Worm (Caenorhabditis elegans) whole organism, L2 larva: Measurements from ENCODE around the gene C26B2.2.
A peak's percentile ranks its signal among the peaks of the same experiment; 100 is the strongest.

Source experiments
- F13H6.1 ChIP-seq: sonication (generic microtip); optimal IDR thresholded peaks from 2 replicates; lab custom pipeline; 2016; ENCODE audit warnings: missing genetic modification characterization, missing compliant biosample characterization
- R02D3.7 ChIP-seq: fragments of 150-350 bp; optimal IDR thresholded peaks from 2 replicates; lab custom pipeline; 2014; ENCODE audit warnings: missing biosample characterization, missing genetic modification characterization
- ZK546.5 ChIP-seq: sonication (generic microtip); optimal IDR thresholded peaks from 2 replicates; lab custom pipeline; 2017; ENCODE audit warnings: missing biosample characterization, missing genetic modification characterization
- alr-1 ChIP-seq: fragments of 150-350 bp; optimal IDR thresholded peaks from 2 replicates; lab custom pipeline; 2014; ENCODE audit warnings: missing biosample characterization, missing genetic modification characterization
- blmp-1 ChIP-seq: sonication (generic microtip); optimal IDR thresholded peaks from 2 replicates; lab custom pipeline; 2017; ENCODE audit warnings: missing genetic modification characterization, mild to moderate bottlenecking, missing compliant biosample characterization, antibody characterized with exemption, moderate library complexity; ENCODE audit not compliant: insufficient read depth
- ceh-16 ChIP-seq: fragments of 150-350 bp; optimal IDR thresholded peaks from 2 replicates; lab custom pipeline; 2014; ENCODE audit warnings: missing biosample characterization, missing genetic modification characterization
- ceh-82 ChIP-seq: fragments of 150-350 bp; optimal IDR thresholded peaks from 2 replicates; lab custom pipeline; 2014; ENCODE audit warnings: missing biosample characterization, missing genetic modification characterization
- crh-2 ChIP-seq: sonication (generic microtip); optimal IDR thresholded peaks from 2 replicates; lab custom pipeline; 2017; ENCODE audit warnings: missing biosample characterization, missing genetic modification characterization
- dmd-4 ChIP-seq: sonication (generic microtip); optimal IDR thresholded peaks from 2 replicates; lab custom pipeline; 2017; ENCODE audit warnings: missing biosample characterization, missing genetic modification characterization
- fos-1 ChIP-seq: fragments of 150-350 bp; optimal IDR thresholded peaks from 2 replicates; lab custom pipeline; 2014; ENCODE audit warnings: missing biosample characterization, missing genetic modification characterization
- gmeb-1 ChIP-seq: fragments of 150-350 bp; optimal IDR thresholded peaks from 2 replicates; lab custom pipeline; 2014; ENCODE audit warnings: missing biosample characterization, missing genetic modification characterization
- lin-11 ChIP-seq: fragments of 150-350 bp; sonication (generic microtip); optimal IDR thresholded peaks from 2 replicates; lab custom pipeline; 2014; ENCODE audit warnings: missing biosample characterization, missing genetic modification characterization, inconsistent platforms, mixed read lengths
- lin-13 ChIP-seq: fragments of 150-350 bp; optimal IDR thresholded peaks from 2 replicates; lab custom pipeline; 2014; ENCODE audit warnings: missing biosample characterization, missing genetic modification reagents, missing genetic modification characterization
- lin-39 ChIP-seq: fragments of 150-350 bp; optimal IDR thresholded peaks from 2 replicates; lab custom pipeline; 2014; ENCODE audit warnings: missing biosample characterization, missing genetic modification reagents, missing genetic modification characterization
- lsy-2 ChIP-seq, 2 experiments: fragments of 150-350 bp in 1 of 2; sonication (generic microtip) in 1 of 2; optimal IDR thresholded peaks; 2 replicates each; lab custom pipeline; 2014 to 2017; ENCODE audit warnings: missing biosample characterization in 2 of 2, missing genetic modification characterization in 2 of 2
- mab-5 ChIP-seq: fragments of 150-350 bp; optimal IDR thresholded peaks from 2 replicates; lab custom pipeline; 2014; ENCODE audit warnings: missing biosample characterization, missing genetic modification characterization
- mdl-1 ChIP-seq, 2 experiments: fragments of 150-350 bp in 1 of 2; sonication (generic microtip) in 1 of 2; optimal IDR thresholded peaks; 2 replicates each; lab custom pipeline; 2017; ENCODE audit warnings: missing biosample characterization in 2 of 2, missing genetic modification characterization in 2 of 2
- nhr-11 ChIP-seq: fragments of 150-350 bp; optimal IDR thresholded peaks from 2 replicates; lab custom pipeline; 2014; ENCODE audit warnings: missing biosample characterization, missing genetic modification characterization
- nhr-129 ChIP-seq: fragments of 150-350 bp; optimal IDR thresholded peaks from 2 replicates; lab custom pipeline; 2014; ENCODE audit warnings: missing biosample characterization, missing genetic modification characterization
- nhr-21 ChIP-seq: fragments of 150-350 bp; optimal IDR thresholded peaks from 2 replicates; lab custom pipeline; 2014; ENCODE audit warnings: missing biosample characterization, missing genetic modification characterization
- nhr-237 ChIP-seq: fragments of 150-350 bp; optimal IDR thresholded peaks from 2 replicates; lab custom pipeline; 2014; ENCODE audit warnings: missing biosample characterization, missing genetic modification characterization
- nhr-25 ChIP-seq: fragments of 150-350 bp; sonication (generic microtip); optimal IDR thresholded peaks from 3 replicates; lab custom pipeline; 2014; ENCODE audit warnings: missing biosample characterization, missing genetic modification characterization
- nhr-6 ChIP-seq: fragments of 150-350 bp; optimal IDR thresholded peaks from 2 replicates; lab custom pipeline; 2014; ENCODE audit warnings: missing biosample characterization, missing genetic modification characterization
- peb-1 ChIP-seq: fragments of 150-350 bp; optimal IDR thresholded peaks from 2 replicates; lab custom pipeline; 2014; ENCODE audit warnings: missing biosample characterization, missing genetic modification characterization
- sem-4 ChIP-seq: fragments of 150-350 bp; optimal IDR thresholded peaks from 2 replicates; lab custom pipeline; 2014; ENCODE audit warnings: missing biosample characterization, missing genetic modification reagents, missing genetic modification characterization
- skn-1 ChIP-seq: sonication (generic microtip); optimal IDR thresholded peaks from 2 replicates; lab custom pipeline; 2017; ENCODE audit warnings: missing biosample characterization, missing genetic modification characterization
- sma-3 ChIP-seq: sonication (generic microtip); optimal IDR thresholded peaks from 2 replicates; lab custom pipeline; 2016; ENCODE audit warnings: missing genetic modification reagents, missing genetic modification characterization, missing compliant biosample characterization
- sma-9 ChIP-seq, 2 experiments: fragments of 150-350 bp in 1 of 2; sonication (generic microtip) in 1 of 2; optimal IDR thresholded peaks; 2 replicates each; lab custom pipeline; 2014 to 2016; ENCODE audit warnings: missing genetic modification characterization in 2 of 2, mild to moderate bottlenecking in 1 of 2, missing biosample characterization in 1 of 2, missing compliant biosample characterization in 1 of 2, missing genetic modification reagents in 1 of 2, moderate library complexity in 1 of 2
- unc-39 ChIP-seq: fragments of 150-350 bp; optimal IDR thresholded peaks from 2 replicates; lab custom pipeline; 2014; ENCODE audit warnings: missing biosample characterization, missing genetic modification characterization
- unc-55 ChIP-seq: fragments of 150-350 bp; sonication (generic microtip); optimal IDR thresholded peaks from 3 replicates; lab custom pipeline; 2014; ENCODE audit warnings: missing biosample characterization, missing genetic modification reagents, missing genetic modification characterization
- unc-62 ChIP-seq: fragments of 150-350 bp; optimal IDR thresholded peaks from 2 replicates; lab custom pipeline; 2014; ENCODE audit warnings: missing biosample characterization, missing genetic modification reagents, missing genetic modification characterization
- zag-1 ChIP-seq: fragments of 150-350 bp; optimal IDR thresholded peaks from 2 replicates; lab custom pipeline; 2014; ENCODE audit warnings: missing biosample characterization, missing genetic modification characterization
- ztf-4 ChIP-seq: fragments of 150-350 bp; optimal IDR thresholded peaks from 2 replicates; lab custom pipeline; 2014; ENCODE audit warnings: missing biosample characterization, missing genetic modification characterization

Gene C26B2.2

ce11 chrIV:8022035-8022673, at the start of gene C26B2.2:
C26B2.2 (minus strand) TSS chrIV:8022122.
- TF ChIP-seq gmeb-1 (tag; lab: Kevin White, UChicago): no peak
- no peak for TF ChIP-seq skn-1 (tag; lab: Kevin White, UChicago)
- TF ChIP-seq mdl-1 (tag; optimal IDR thresholded peaks at IDR 0.05; lab: Kevin White, UChicago): no peak
- no peak for TF ChIP-seq crh-2 (tag; lab: Kevin White, UChicago)
- no peak for TF ChIP-seq R02D3.7
- no peak for TF ChIP-seq sem-4 (tag; lab: Kevin White, UChicago)
- TF ChIP-seq unc-39 (tag; lab: Kevin White, UChicago): no peak
- TF ChIP-seq fos-1 (tag; lab: Kevin White, UChicago): no peak
- TF ChIP-seq dmd-4 (tag; lab: Kevin White, UChicago): no peak
- no peak for TF ChIP-seq nhr-237 (tag; lab: Kevin White, UChicago)
- TF ChIP-seq lin-13 (GFP tag; lab: Kevin White, UChicago): no peak
- no peak for TF ChIP-seq F13H6.1 (tag; lab: Kevin White, UChicago)

- TF ChIP-seq lsy-2 (tag; optimal IDR thresholded peaks at IDR 0.05; lab: Kevin White, UChicago) (no peak), unc-55 (GFP tag; lab: Kevin White, UChicago) (no peak), peb-1 (tag; lab: Kevin White, UChicago) (no peak), mdl-1 (tag; optimal IDR thresholded peaks at IDR 0.05; lab: Kevin White, UChicago) (no peak), mab-5 (tag; lab: Kevin White, UChicago) (no peak), unc-62 (GFP tag; lab: Kevin White, UChicago) (no peak), nhr-6 (tag; lab: Kevin White, UChicago) (no peak), sma-3 (GFP tag; lab: Kevin White, UChicago) (no peak), ZK546.5 (tag; lab: Kevin White, UChicago) (no peak), blmp-1 (tag; lab: Kevin White, UChicago) (no peak)
These were observed 49.0 kb upstream of the C26B2.2 start for ce11 chrIV:8070934-8071333.

DNA sequence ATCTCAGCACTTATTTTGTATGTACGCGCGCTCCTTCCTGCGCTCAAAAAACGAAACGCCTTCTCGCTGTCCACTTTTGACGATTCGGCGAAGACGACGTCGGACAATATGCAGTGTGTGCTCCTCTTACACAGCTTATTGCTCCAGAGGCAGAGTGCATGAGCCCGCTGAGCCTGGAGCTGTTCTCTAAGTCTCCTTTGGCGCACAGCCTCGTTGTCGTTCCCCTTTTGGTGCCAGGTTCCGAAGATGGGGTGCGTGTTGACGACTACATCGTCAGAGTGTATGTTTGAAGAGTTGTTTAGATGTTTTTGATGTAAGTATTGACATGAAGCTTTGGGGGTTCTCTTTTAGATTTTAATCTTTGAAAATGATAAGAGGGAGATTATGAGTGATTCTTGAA, 48.4 kb upstream of the C26B2.2 start:
- TF ChIP-seq R02D3.7: no peak
- peak in 1 of 2 experiments; percentile 26 for TF ChIP-seq lsy-2 (tag; optimal IDR thresholded peaks at IDR 0.05; lab: Kevin White, UChicago)
- peak; percentile 22 for TF ChIP-seq unc-55 (GFP tag; lab: Kevin White, UChicago)
- peak; percentile 69 for TF ChIP-seq zag-1
- TF ChIP-seq, all 48 proteins: peak for 3

ce11 chrIV:8069104-8069503, 47.2 kb upstream of the C26B2.2 start:
- TF ChIP-seq lsy-2 (tag; optimal IDR thresholded peaks at IDR 0.05; lab: Kevin White, UChicago) (peak in 1 of 2 experiments; percentile 7), lin-39 (tag; lab: Kevin White, UChicago) (peak; percentile 19), nhr-21 (tag; lab: Kevin White, UChicago) (no peak), nhr-6 (tag; lab: Kevin White, UChicago) (peak; percentile 11), sem-4 (tag; lab: Kevin White, UChicago) (peak; percentile 66), crh-2 (tag; lab: Kevin White, UChicago) (no peak), F13H6.1 (tag; lab: Kevin White, UChicago) (peak; percentile 25), nhr-25 (tag; lab: Kevin White, UChicago) (no peak), peb-1 (tag; lab: Kevin White, UChicago) (no peak), mab-5 (tag; lab: Kevin White, UChicago) (peak; percentile 16), nhr-11 (tag; lab: Kevin White, UChicago) (no peak), ZK546.5 (tag; lab: Kevin White, UChicago) (no peak), mdl-1 (tag; optimal IDR thresholded peaks at IDR 0.05; lab: Kevin White, UChicago) (peak in 1 of 2 experiments; percentile 27)

ce11 chrIV:8068280-8068679, 46.4 kb upstream of the C26B2.2 start:
- TF ChIP-seq ceh-16 (tag; lab: Kevin White, UChicago): no peak
- TF ChIP-seq lin-11 (tag; lab: Kevin White, UChicago): no peak
- no peak for TF ChIP-seq alr-1
- TF ChIP-seq F13H6.1 (tag; lab: Kevin White, UChicago): peak; percentile 30
- no peak for TF ChIP-seq ceh-82 (tag; lab: Kevin White, UChicago)
- no peak for TF ChIP-seq unc-55 (GFP tag; lab: Kevin White, UChicago)
- peak; percentile 5 for TF ChIP-seq sma-9 (GFP tag; optimal IDR thresholded peaks at IDR 0.05; lab: Kevin White, UChicago)
- no peak for TF ChIP-seq sma-9 (tag; optimal IDR thresholded peaks at IDR 0.05; lab: Kevin White, UChicago)
- TF ChIP-seq nhr-129: peak; percentile 45
- no peak for TF ChIP-seq ztf-4
- TF ChIP-seq mdl-1 (tag; optimal IDR thresholded peaks at IDR 0.05; lab: Kevin White, UChicago): no peak
